Worm (Caenorhabditis elegans) whole organism, midembryonic: ENCODE data around the gene bli-2.

ENCODE experiments used
- cog-1 ChIP-seq: sonication (generic microtip); optimal IDR thresholded peaks from 2 replicates; lab custom pipeline; 2016; ENCODE audit warnings: missing genetic modification characterization, missing compliant biosample characterization
- flt-1 ChIP-seq: fragments of 200-800 bp; sonication (Bioruptor generic); IDR thresholded peaks from 2 replicates; pipeline ENCODE4 v1.3.6; 2022; ENCODE audit warnings: missing genetic modification characterization, missing compliant biosample characterization

ce11 chrII:5654215-5654614 is 2.0 kb upstream of the bli-2 start, which contains the start of gene F59E12.1:
- TF ChIP-seq flt-1 (GFP tag; lab: Robert Waterston, UW) = no peak
- TF ChIP-seq cog-1 (tag; lab: Kevin White, UChicago) = no peak
